Fruit fly (Drosophila melanogaster) whole organism, prepupa: Measurements from ENCODE around the gene CG11601.
A peak's percentile ranks its signal among the peaks of the same experiment; 100 is the strongest.

Experiments used
- Blimp-1 ChIP-seq: fragments of 200-800 bp; sonication (Bioruptor generic); optimal IDR thresholded peaks from 3 replicates; lab custom pipeline; 2017; ENCODE audit warnings: missing biosample characterization, missing genetic modification characterization, mild to moderate bottlenecking, moderate library complexity, missing genetic modification reagents
- CG10631 ChIP-seq: fragments of 200-800 bp; sonication (Bioruptor generic); optimal IDR thresholded peaks from 2 replicates; lab custom pipeline; 2016; ENCODE audit warnings: missing biosample characterization, missing genetic modification characterization
- CG11294 ChIP-seq: fragments of 200-800 bp; sonication (Bioruptor generic); IDR thresholded peaks from 2 replicates; pipeline ENCODE4 v1.3.6; 2022; ENCODE audit warnings: missing biosample characterization, missing genetic modification characterization
- CG11762 ChIP-seq: fragments of 200-800 bp; sonication (Bioruptor generic); optimal IDR thresholded peaks from 3 replicates; lab custom pipeline; 2016; ENCODE audit warnings: missing biosample characterization, missing genetic modification characterization; ENCODE audit not compliant: insufficient read depth
- CG11902 ChIP-seq: fragments of 200-800 bp; sonication (Bioruptor generic); optimal IDR thresholded peaks from 3 replicates; lab custom pipeline; 2016; ENCODE audit warnings: missing biosample characterization, missing genetic modification characterization
- CG15336 ChIP-seq: fragments of 200-800 bp; sonication (Bioruptor generic); IDR thresholded peaks from 2 replicates; pipeline ENCODE4 v1.3.6; 2022; ENCODE audit warnings: missing biosample characterization, missing genetic modification characterization
- CG1621 ChIP-seq: fragments of 200-800 bp; sonication (Bioruptor generic); optimal IDR thresholded peaks from 3 replicates; lab custom pipeline; 2018; ENCODE audit warnings: missing biosample characterization, mild to moderate bottlenecking, missing genetic modification characterization
- CG16779 ChIP-seq: fragments of 200-800 bp; sonication (Bioruptor generic); optimal IDR thresholded peaks from 3 replicates; lab custom pipeline; 2017; ENCODE audit warnings: missing biosample characterization, mild to moderate bottlenecking, missing genetic modification characterization
- CG3032 ChIP-seq: fragments of 200-800 bp; optimal IDR thresholded peaks from 2 replicates; lab custom pipeline; 2019; ENCODE audit warnings: missing biosample characterization, mild to moderate bottlenecking, missing genetic modification characterization, moderate library complexity
- CG31627 ChIP-seq: fragments of 200-800 bp; sonication (Bioruptor generic); optimal IDR thresholded peaks from 3 replicates; lab custom pipeline; 2016; ENCODE audit warnings: missing biosample characterization, missing genetic modification characterization
- CG32006 ChIP-seq: fragments of 200-800 bp; sonication (Bioruptor generic); optimal IDR thresholded peaks from 3 replicates; lab custom pipeline; 2017; ENCODE audit warnings: missing biosample characterization, mild to moderate bottlenecking, missing genetic modification characterization
- CG34406 ChIP-seq: fragments of 200-800 bp; sonication (Bioruptor generic); optimal IDR thresholded peaks from 3 replicates; lab custom pipeline; 2016; ENCODE audit warnings: missing biosample characterization, missing genetic modification characterization
- CG3919 ChIP-seq: fragments of 200-800 bp; sonication (Bioruptor generic); optimal IDR thresholded peaks from 3 replicates; lab custom pipeline; 2016; ENCODE audit warnings: missing biosample characterization, missing genetic modification characterization
- CG4318 ChIP-seq: fragments of 200-800 bp; sonication (Bioruptor generic); optimal IDR thresholded peaks from 3 replicates; lab custom pipeline; 2017; ENCODE audit warnings: missing biosample characterization, mild to moderate bottlenecking, missing genetic modification characterization
- CG6163 ChIP-seq: fragments of 200-800 bp; sonication (Bioruptor generic); IDR thresholded peaks from 3 replicates; pipeline ENCODE4 v1.3.6; 2022; ENCODE audit warnings: missing biosample characterization, missing genetic modification characterization
- CG6276 ChIP-seq: fragments of 200-800 bp; sonication (Bioruptor generic); optimal IDR thresholded peaks from 2 replicates; lab custom pipeline; 2017; ENCODE audit warnings: missing biosample characterization, mild to moderate bottlenecking, missing genetic modification characterization
- CG6792 ChIP-seq: fragments of 200-800 bp; sonication (Bioruptor generic); optimal IDR thresholded peaks from 3 replicates; lab custom pipeline; 2016; ENCODE audit warnings: missing biosample characterization, missing genetic modification characterization
- CG6808 ChIP-seq: fragments of 200-800 bp; sonication (Bioruptor generic); optimal IDR thresholded peaks from 3 replicates; lab custom pipeline; 2017; ENCODE audit warnings: missing biosample characterization, missing genetic modification characterization, mild to moderate bottlenecking, moderate library complexity, missing genetic modification reagents
- CG6854 ChIP-seq: fragments of 200-800 bp; sonication (Bioruptor generic); optimal IDR thresholded peaks from 2 replicates; lab custom pipeline; 2017; ENCODE audit warnings: missing biosample characterization, mild to moderate bottlenecking, missing genetic modification characterization
- CG7368 ChIP-seq: fragments of 200-800 bp; sonication (Bioruptor generic); optimal IDR thresholded peaks from 3 replicates; lab custom pipeline; 2016; ENCODE audit warnings: missing biosample characterization, missing genetic modification characterization
- CG8119 ChIP-seq: fragments of 200-800 bp; sonication (Bioruptor generic); IDR thresholded peaks from 3 replicates; pipeline ENCODE4 v1.3.6; 2022; ENCODE audit warnings: missing biosample characterization, missing genetic modification characterization
- CG8319 ChIP-seq: fragments of 200-800 bp; sonication (Bioruptor generic); optimal IDR thresholded peaks from 3 replicates; lab custom pipeline; 2016; ENCODE audit warnings: missing biosample characterization, missing genetic modification characterization
- CG8632 ChIP-seq: fragments of 200-800 bp; sonication (Bioruptor generic); optimal IDR thresholded peaks from 3 replicates; lab custom pipeline; 2016; ENCODE audit warnings: missing biosample characterization, missing genetic modification characterization
- Eip78C ChIP-seq: fragments of 200-800 bp; sonication (Bioruptor generic); peaks from one replicate; lab custom pipeline; 2016; ENCODE audit warnings: missing biosample characterization, missing genetic modification characterization
- Eip93F ChIP-seq: fragments of 200-800 bp; sonication (Bioruptor generic); optimal IDR thresholded peaks from 2 replicates; lab custom pipeline; 2016; ENCODE audit warnings: missing biosample characterization, mild to moderate bottlenecking, missing genetic modification characterization
- Ets21C ChIP-seq: fragments of 200-800 bp; sonication (Bioruptor generic); optimal IDR thresholded peaks from 3 replicates; lab custom pipeline; 2016; ENCODE audit warnings: missing biosample characterization, missing genetic modification characterization
- Ets96B ChIP-seq: fragments of 200-800 bp; optimal IDR thresholded peaks from 2 replicates; lab custom pipeline; 2019; ENCODE audit warnings: missing biosample characterization, mild to moderate bottlenecking, missing genetic modification characterization, moderate library complexity
- Gug ChIP-seq: fragments of 200-800 bp; sonication (Bioruptor generic); IDR thresholded peaks from 2 replicates; pipeline ENCODE4 v1.3.6; 2022; ENCODE audit warnings: missing biosample characterization, missing genetic modification characterization
- Hr39 ChIP-seq: fragments of 200-800 bp; sonication (Bioruptor generic); optimal IDR thresholded peaks from 2 replicates; lab custom pipeline; 2016; ENCODE audit warnings: missing biosample characterization, missing genetic modification characterization
- Hr4 ChIP-seq: fragments of 200-800 bp; sonication (Bioruptor generic); optimal IDR thresholded peaks from 3 replicates; lab custom pipeline; 2016; ENCODE audit warnings: missing biosample characterization, missing genetic modification characterization
- Lpt ChIP-seq: fragments of 200-800 bp; sonication (Bioruptor generic); optimal IDR thresholded peaks from 3 replicates; lab custom pipeline; 2016; ENCODE audit warnings: missing biosample characterization, missing genetic modification characterization
- Met ChIP-seq: fragments of 200-800 bp; sonication (Bioruptor generic); optimal IDR thresholded peaks from 3 replicates; lab custom pipeline; 2016; ENCODE audit warnings: missing biosample characterization, missing genetic modification characterization
- OdsH ChIP-seq: fragments of 200-800 bp; sonication (Bioruptor generic); optimal IDR thresholded peaks from 3 replicates; lab custom pipeline; 2016; ENCODE audit warnings: missing biosample characterization, missing genetic modification characterization
- Smox ChIP-seq: fragments of 200-800 bp; sonication (Bioruptor generic); optimal IDR thresholded peaks from 3 replicates; lab custom pipeline; 2016; ENCODE audit warnings: missing biosample characterization, missing genetic modification characterization
- Sox14 ChIP-seq: fragments of 200-800 bp; sonication (Bioruptor generic); optimal IDR thresholded peaks from 3 replicates; lab custom pipeline; 2016; ENCODE audit warnings: missing biosample characterization, missing genetic modification characterization
- Sox15 ChIP-seq: fragments of 200-800 bp; sonication (Bioruptor generic); optimal IDR thresholded peaks from 3 replicates; lab custom pipeline; 2016; ENCODE audit warnings: missing biosample characterization, missing genetic modification characterization
- achi ChIP-seq: fragments of 200-800 bp; sonication (Bioruptor generic); optimal IDR thresholded peaks from 3 replicates; lab custom pipeline; 2016; ENCODE audit warnings: missing biosample characterization, missing genetic modification characterization
- acj6 ChIP-seq: fragments of 200-800 bp; sonication (Bioruptor generic); optimal IDR thresholded peaks from 3 replicates; lab custom pipeline; 2016; ENCODE audit warnings: missing biosample characterization, missing genetic modification characterization
- cyc ChIP-seq: fragments of 200-800 bp; sonication (Bioruptor generic); optimal IDR thresholded peaks from 3 replicates; lab custom pipeline; 2016; ENCODE audit warnings: missing biosample characterization, missing genetic modification characterization
- dac ChIP-seq: fragments of 200-800 bp; sonication (Bioruptor generic); optimal IDR thresholded peaks from 2 replicates; lab custom pipeline; 2017; ENCODE audit warnings: missing biosample characterization, mild to moderate bottlenecking, missing genetic modification characterization
- dsx ChIP-seq: fragments of 200-800 bp; optimal IDR thresholded peaks from 3 replicates; lab custom pipeline; 2019; ENCODE audit warnings: missing biosample characterization, mild to moderate bottlenecking, missing genetic modification characterization, moderate library complexity; ENCODE audit not compliant: poor library complexity, severe bottlenecking
- fd59A ChIP-seq: fragments of 200-800 bp; sonication (Bioruptor generic); optimal IDR thresholded peaks from 2 replicates; lab custom pipeline; 2017; ENCODE audit warnings: missing biosample characterization, mild to moderate bottlenecking, missing genetic modification characterization, missing genetic modification reagents
- fd85E ChIP-seq: fragments of 200-800 bp; sonication (Bioruptor generic); optimal IDR thresholded peaks from 3 replicates; lab custom pipeline; 2016; ENCODE audit warnings: missing biosample characterization, missing genetic modification characterization
- net ChIP-seq: fragments of 200-800 bp; sonication (Bioruptor generic); optimal IDR thresholded peaks from 3 replicates; lab custom pipeline; 2016; ENCODE audit warnings: missing biosample characterization, missing genetic modification characterization
- pdm3 ChIP-seq: fragments of 200-800 bp; sonication (Bioruptor generic); optimal IDR thresholded peaks from 3 replicates; lab custom pipeline; 2016; ENCODE audit warnings: missing biosample characterization, missing genetic modification characterization
- salr ChIP-seq, 2 experiments: fragments of 200-800 bp; sonication (Bioruptor generic); optimal IDR thresholded peaks; 3 replicates each; lab custom pipeline; 2016 to 2018; ENCODE audit warnings: missing biosample characterization in 2 of 2, missing genetic modification characterization in 2 of 2, mild to moderate bottlenecking in 1 of 2
- svp ChIP-seq: fragments of 200-800 bp; sonication (Bioruptor generic); peaks from one replicate; lab custom pipeline; 2016; ENCODE audit warnings: missing biosample characterization, missing genetic modification characterization
- vri ChIP-seq: fragments of 200-800 bp; sonication (Bioruptor generic); optimal IDR thresholded peaks from 3 replicates; lab custom pipeline; 2016; ENCODE audit warnings: missing biosample characterization, mild to moderate bottlenecking, missing genetic modification characterization

Gene CG11601

DNA sequence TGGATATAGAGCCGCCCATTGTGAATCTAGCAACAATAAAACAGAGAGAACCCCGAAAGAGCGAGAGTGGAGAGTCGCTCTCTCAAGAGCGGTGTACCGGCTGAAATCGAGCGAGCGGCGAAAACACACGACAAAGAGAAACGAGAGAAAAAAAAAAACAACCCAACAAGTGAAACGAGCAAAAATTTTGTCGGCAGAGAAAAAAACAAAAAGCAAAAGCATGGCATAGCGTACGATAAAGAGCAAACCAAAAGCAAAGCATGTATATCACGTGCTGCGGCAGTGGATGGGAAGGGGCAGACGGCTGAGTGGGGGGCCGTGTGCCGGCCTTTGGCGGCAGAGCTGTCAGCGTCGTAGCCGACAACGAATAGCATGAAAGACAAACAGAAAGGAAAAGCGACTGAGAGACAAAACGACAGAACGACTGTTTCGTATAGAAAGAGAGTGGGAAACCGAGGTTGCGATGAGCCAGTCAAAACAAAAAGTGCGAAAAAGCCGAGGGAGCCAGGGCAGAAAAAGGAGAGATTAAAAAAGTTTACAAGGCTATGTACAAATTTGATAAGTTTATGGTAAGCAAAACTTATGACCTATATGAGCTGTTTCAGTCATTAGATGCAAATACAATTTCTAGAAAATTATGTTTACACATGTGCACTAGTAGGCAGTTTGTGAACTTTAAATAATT is 36.3 kb downstream of the CG11601 start (continued):
- TF ChIP-seq Hr4 (GFP tag; lab: Kevin White, UChicago) (no peak), CG6792 (GFP tag; lab: Kevin White, UChicago) (peak; percentile 40), CG34406 (GFP tag; lab: Kevin White, UChicago) (peak; percentile 43), cyc (no peak), Gug (GFP tag; lab: Robert Waterston, UW) (no peak), CG8319 (GFP tag; lab: Kevin White, UChicago) (peak; percentile 8), CG32006 (peak; percentile 37), achi (GFP tag; lab: Kevin White, UChicago) (peak; percentile 39), CG15336 (peak; percentile 83), Hr39 (GFP tag; lab: Kevin White, UChicago) (no peak), fd85E (GFP tag; lab: Kevin White, UChicago) (no peak), CG3032 (tag; lab: Kevin White, UChicago) (peak; percentile 14), CG31627 (no peak), CG7368 (GFP tag; lab: Kevin White, UChicago) (peak; percentile 36), net (peak; percentile 76), Eip78C (peak; percentile 88), CG6276 (peak; percentile 82), Lpt (peak; percentile 79), CG11762 (GFP tag; lab: Kevin White, UChicago) (peak; percentile 39), CG1621 (tag; lab: Kevin White, UChicago) (peak; percentile 75), CG4318 (no peak), Ets96B (tag; lab: Kevin White, UChicago) (peak; percentile 20), CG3919 (GFP tag; lab: Kevin White, UChicago) (peak; percentile 56), CG8632 (GFP tag; lab: Kevin White, UChicago) (peak; percentile 20), dsx (peak; percentile 56), CG16779 (tag; lab: Kevin White, UChicago) (peak; percentile 85), CG6854 (peak; percentile 81)

DNA sequence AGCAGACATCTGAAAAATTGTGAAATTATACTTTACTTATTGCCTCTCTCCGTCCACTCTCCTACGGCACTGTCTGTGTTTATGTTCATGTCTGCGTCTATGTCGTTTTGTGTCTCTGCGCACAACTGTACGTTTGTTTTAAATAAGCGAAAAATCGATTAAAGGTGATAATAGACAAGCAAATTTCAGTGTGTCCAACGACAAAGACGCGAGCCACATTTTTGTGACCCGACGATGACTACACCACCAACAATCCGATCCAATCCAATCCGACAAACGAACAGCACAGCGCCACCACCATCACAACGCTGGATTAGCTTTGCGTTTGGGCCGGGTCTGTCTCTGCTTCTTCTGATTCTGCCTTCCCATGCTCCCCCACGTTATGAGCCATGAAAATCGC is 38.5 kb downstream of the CG11601 start:
- TF ChIP-seq Blimp-1 = no peak
- no peak for TF ChIP-seq Ets96B (tag; lab: Kevin White, UChicago)
- TF ChIP-seq Ets21C = no peak
- TF ChIP-seq Met (GFP tag; lab: Kevin White, UChicago) = no peak
- TF ChIP-seq Sox15 = no peak
- no peak for TF ChIP-seq salr (GFP tag; optimal IDR thresholded peaks at IDR 0.05; lab: Kevin White, UChicago)
- no peak for TF ChIP-seq Lpt
- no peak for TF ChIP-seq CG8632 (GFP tag; lab: Kevin White, UChicago)
- no peak for TF ChIP-seq CG6808 (GFP tag; lab: Kevin White, UChicago)
- no peak for TF ChIP-seq CG15336
- no peak for TF ChIP-seq svp
- TF ChIP-seq, all 60 proteins: peak for 0

DNA sequence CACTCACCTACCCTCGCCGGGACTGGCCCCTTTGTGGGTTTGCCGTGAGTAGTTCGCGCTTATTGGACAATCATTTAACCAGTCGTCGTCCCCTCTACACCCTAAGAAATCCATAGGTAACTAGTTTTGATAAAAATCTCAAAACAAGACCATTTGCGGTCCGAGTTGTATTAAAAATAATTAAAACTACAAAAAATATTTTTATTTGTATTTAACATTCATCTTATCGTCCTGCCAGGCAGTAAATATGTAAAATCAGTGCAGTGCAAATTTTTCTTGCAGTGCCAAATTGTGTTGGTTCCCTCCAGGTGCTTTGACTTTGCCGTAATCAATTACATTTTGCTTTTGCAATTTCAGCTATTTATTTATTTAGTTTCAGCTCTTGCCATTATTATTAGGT is 39.2 kb downstream of the CG11601 start:
- no peak for TF ChIP-seq CG6854
- TF ChIP-seq net = peak; percentile 50
- peak; percentile 93 for TF ChIP-seq CG8119 (GFP tag; lab: Robert Waterston, UW)
- peak; percentile 80 for TF ChIP-seq Lpt
- TF ChIP-seq CG11294 (GFP tag; lab: Robert Waterston, UW) = peak; percentile 37; the same call in 1 of the 2 replicates
- TF ChIP-seq CG3032 (tag; lab: Kevin White, UChicago) = no peak
- no peak for TF ChIP-seq CG8632 (GFP tag; lab: Kevin White, UChicago)
- TF ChIP-seq CG4318 = peak; percentile 76
- TF ChIP-seq Eip93F (GFP tag; lab: Kevin White, UChicago) = no peak
- peak; percentile 28 for TF ChIP-seq CG10631
- no peak for TF ChIP-seq CG11902 (GFP tag; lab: Kevin White, UChicago)
- TF ChIP-seq Gug (GFP tag; lab: Robert Waterston, UW) = peak; percentile 64
- TF ChIP-seq CG6808 (GFP tag; lab: Kevin White, UChicago) = no peak
- TF ChIP-seq CG16779 (tag; lab: Kevin White, UChicago) = peak; percentile 11
- no peak for TF ChIP-seq acj6 (GFP tag; lab: Kevin White, UChicago)
- no peak for TF ChIP-seq Sox14 (GFP tag; lab: Kevin White, UChicago)
- TF ChIP-seq OdsH (GFP tag; lab: Kevin White, UChicago) = no peak
- TF ChIP-seq Smox (GFP tag; lab: Kevin White, UChicago) = no peak
- TF ChIP-seq Hr4 (GFP tag; lab: Kevin White, UChicago) = peak; percentile 27
- no peak for TF ChIP-seq fd59A (GFP tag; lab: Kevin White, UChicago)
- peak; percentile 78 for TF ChIP-seq CG6163
- no peak for TF ChIP-seq vri (GFP tag; lab: Kevin White, UChicago)
- TF ChIP-seq pdm3 (GFP tag; lab: Kevin White, UChicago) = no peak
- no peak for TF ChIP-seq CG6792 (GFP tag; lab: Kevin White, UChicago)
- peak; percentile 88 for TF ChIP-seq CG32006
- peak; percentile 63 for TF ChIP-seq dac
